Worm (Caenorhabditis elegans): ENCODE results near the gene C25E10.16.

The C25E10.16 gene

ce11 chrV:9085845-9086244, 26.5 kb upstream of the C25E10.16 start:
- TF ChIP-seq attf-3 (GFP tag; conservative IDR thresholded peaks at IDR 0.05) = no peak
- no peak for TF ChIP-seq mxl-1 (tag; optimal IDR thresholded peaks at IDR 0.05)
- no peak for TF ChIP-seq fkh-3 (tag; optimal IDR thresholded peaks at IDR 0.05)
- no peak for TF ChIP-seq snpc-1.3 (tag; optimal IDR thresholded peaks at IDR 0.05; ENCODE audit: insufficient read depth)

- TF ChIP-seq dox-1 (GFP tag; IDR thresholded peaks at IDR 0.05) = no peak
- TF ChIP-seq Y67H2A.10 (GFP tag; conservative IDR thresholded peaks at IDR 0.05) = no peak
- no peak for TF ChIP-seq nhr-90 (tag; optimal IDR thresholded peaks at IDR 0.05)
- no peak for TF ChIP-seq mcd-1 (GFP tag; IDR thresholded peaks at IDR 0.05)
- no peak for TF ChIP-seq zim-3 (tag; optimal IDR thresholded peaks at IDR 0.05)
- TF ChIP-seq hmg-1.2 (GFP tag; IDR thresholded peaks at IDR 0.05) = no peak
- no peak for TF ChIP-seq B0035.1 (tag; optimal IDR thresholded peaks at IDR 0.05)
- TF ChIP-seq F55B11.4 (tag; optimal IDR thresholded peaks at IDR 0.05; ENCODE audit: borderline replicate concordance, insufficient read depth) = no peak
- no peak for TF ChIP-seq ekl-4 (GFP tag; IDR thresholded peaks at IDR 0.05)
- TF ChIP-seq Y95B8A.8 (GFP tag; IDR thresholded peaks at IDR 0.05) = no peak
- TF ChIP-seq snpc-3.4 (tag; optimal IDR thresholded peaks at IDR 0.05) = no peak
- TF ChIP-seq nfya-1 (tag; optimal IDR thresholded peaks at IDR 0.05; ENCODE audit: borderline replicate concordance, insufficient read depth) = no peak
- TF ChIP-seq T07F8.4 (tag; optimal IDR thresholded peaks at IDR 0.05) = no peak
- TF ChIP-seq lag-1 (GFP tag; IDR thresholded peaks at IDR 0.05) = no peak
- TF ChIP-seq lin-40 (tag; optimal IDR thresholded peaks at IDR 0.05) = no peak
- TF ChIP-seq ceh-100 (GFP tag; IDR thresholded peaks at IDR 0.05) = no peak
These were observed 24.9 kb upstream of the C25E10.16 start for ce11 chrV:9084252-9084651.

ce11 chrV:9082350-9082749, 23.0 kb upstream of the C25E10.16 start:
- no peak for TF ChIP-seq unc-62 (GFP tag; optimal IDR thresholded peaks at IDR 0.05)
- no peak for TF ChIP-seq egl-18 (GFP tag; IDR thresholded peaks at IDR 0.05)
- no peak for TF ChIP-seq bed-1 (GFP tag; IDR thresholded peaks at IDR 0.05)
- no peak for TF ChIP-seq ztf-26 (tag; optimal IDR thresholded peaks at IDR 0.05)
- TF ChIP-seq ets-4 (GFP tag; optimal IDR thresholded peaks at IDR 0.05) = no peak
- no peak for TF ChIP-seq ceh-40 (GFP tag; IDR thresholded peaks at IDR 0.05)
- no peak for TF ChIP-seq nhr-179 (tag; optimal IDR thresholded peaks at IDR 0.05)
- no peak for TF ChIP-seq K12H6.12 (tag; optimal IDR thresholded peaks at IDR 0.05)
- no peak for TF ChIP-seq lin-40 (tag; optimal IDR thresholded peaks at IDR 0.05)
- TF ChIP-seq Y53G8AR.9 (GFP tag; conservative IDR thresholded peaks at IDR 0.05) = no peak
- TF ChIP-seq akir-1 (GFP tag; optimal IDR thresholded peaks at IDR 0.05) = no peak
- TF ChIP-seq aptf-3 (GFP tag; IDR thresholded peaks at IDR 0.05) = no peak
- no peak for TF ChIP-seq egrh-3 (GFP tag; IDR thresholded peaks at IDR 0.05)
- TF ChIP-seq madf-6 (GFP tag; IDR thresholded peaks at IDR 0.05) = no peak
- TF ChIP-seq ztf-6 (GFP tag; IDR thresholded peaks at IDR 0.05) = no peak
- no peak for TF ChIP-seq Y67H2A.10 (GFP tag; conservative IDR thresholded peaks at IDR 0.05)
- no peak for TF ChIP-seq cebp-1 (GFP tag; IDR thresholded peaks at IDR 0.05)
- TF ChIP-seq cebp-1 (tag; optimal IDR thresholded peaks at IDR 0.05) = no peak
- TF ChIP-seq zfh-2 (GFP tag; conservative IDR thresholded peaks at IDR 0.05) = no peak

Data from whole organism, young adult.